Worm (Caenorhabditis elegans): ENCODE measurements around the gene Y57G11C.1147.

Gene Y57G11C.1147

DNA sequence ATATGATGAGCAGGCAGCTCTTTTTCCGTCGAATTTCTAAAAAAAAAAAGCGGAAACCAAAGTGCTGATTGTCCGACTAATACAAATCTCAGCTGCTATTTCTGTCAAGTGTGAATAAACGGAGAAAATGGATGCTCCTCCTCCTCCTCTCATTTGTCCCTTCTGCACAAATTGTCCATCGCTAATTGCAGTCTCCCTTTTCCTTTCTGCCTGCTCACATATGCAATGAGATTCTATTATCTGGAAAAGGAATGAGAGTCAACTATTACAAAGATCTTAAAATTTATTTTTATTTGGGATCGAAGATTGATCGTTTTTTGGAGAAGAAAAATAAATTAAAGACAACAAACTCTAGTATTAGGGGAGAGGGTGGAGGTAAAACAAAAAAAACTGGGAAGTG lies 25.0 kb upstream of the Y57G11C.1147 start:
- TF ChIP-seq nhr-85 (tag) (peak; percentile 13), aly-2 (tag; optimal IDR thresholded peaks at IDR 0.05) (peak; percentile 95), ama-1 (optimal IDR thresholded peaks at IDR 0.05) (peak; percentile 38), ztf-4 (tag; optimal IDR thresholded peaks at IDR 0.05) (peak; percentile 37), nhr-76 (tag; optimal IDR thresholded peaks at IDR 0.05) (no peak), efl-1 (optimal IDR thresholded peaks at IDR 0.05) (peak in 1 of 2 experiments; percentile 3), efl-1 (GFP tag; optimal IDR thresholded peaks at IDR 0.05 in 1 of 2) (no peak), elt-3 (tag; optimal IDR thresholded peaks at IDR 0.05) (peak in 1 of 6 experiments; percentile 2), nhr-90 (tag; optimal IDR thresholded peaks at IDR 0.05; ENCODE audit: poor library complexity) (peak; percentile 45), elt-2 (tag; optimal IDR thresholded peaks at IDR 0.05) (no peak), swsn-7 (tag; optimal IDR thresholded peaks at IDR 0.05) (peak; percentile 10), sptf-1 (tag; optimal IDR thresholded peaks at IDR 0.05) (no peak), lsy-2 (tag; optimal IDR thresholded peaks at IDR 0.05) (peak; percentile 18 to 25), nhr-71 (tag; optimal IDR thresholded peaks at IDR 0.05) (peak; percentile 38)

DNA sequence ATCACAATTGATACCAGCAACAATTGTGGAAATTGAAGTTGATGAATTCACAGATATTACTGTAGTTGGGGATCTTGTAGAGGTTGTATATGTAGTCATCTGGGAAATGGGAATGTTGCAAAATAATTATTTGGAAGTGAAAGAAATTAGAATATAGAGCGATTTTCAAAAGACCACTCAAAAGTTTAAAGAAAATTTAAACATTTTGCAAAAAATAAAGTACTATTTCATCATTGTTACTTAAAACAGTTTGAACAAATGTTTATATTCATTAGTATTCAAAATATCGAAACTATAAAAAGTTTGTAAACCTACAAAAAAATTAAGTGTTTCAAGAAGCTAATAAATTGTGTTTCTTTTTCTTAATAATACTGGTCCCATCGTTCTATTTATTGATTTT lies 19.0 kb upstream of the Y57G11C.1147 start, which contains the start of gene Y57G11C.46:
Gene Y57G11C.46, minus strand, starts transcription at position 101 of the 400 bp plus-strand sequence.
- no peak for TF ChIP-seq alr-1 (tag; optimal IDR thresholded peaks at IDR 0.05; ENCODE audit: borderline replicate concordance)
- TF ChIP-seq lin-14 (GFP tag; optimal IDR thresholded peaks at IDR 0.05), result no peak
- TF ChIP-seq nhr-11 (tag; optimal IDR thresholded peaks at IDR 0.05), result no peak
- no peak for TF ChIP-seq ama-1 (optimal IDR thresholded peaks at IDR 0.05)
- TF ChIP-seq aha-1 (tag; optimal IDR thresholded peaks at IDR 0.05), result no peak
- TF ChIP-seq sup-37 (GFP tag; optimal IDR thresholded peaks at IDR 0.05), result no peak
- no peak for TF ChIP-seq lsy-2 (tag; optimal IDR thresholded peaks at IDR 0.05)
- no peak for TF ChIP-seq C34B4.2 (tag; optimal IDR thresholded peaks at IDR 0.05)
- no peak for TF ChIP-seq hlh-17 (GFP tag; optimal IDR thresholded peaks at IDR 0.05; ENCODE audit: borderline replicate concordance)
- no peak for TF ChIP-seq nhr-28 (tag; optimal IDR thresholded peaks at IDR 0.05)

DNA sequence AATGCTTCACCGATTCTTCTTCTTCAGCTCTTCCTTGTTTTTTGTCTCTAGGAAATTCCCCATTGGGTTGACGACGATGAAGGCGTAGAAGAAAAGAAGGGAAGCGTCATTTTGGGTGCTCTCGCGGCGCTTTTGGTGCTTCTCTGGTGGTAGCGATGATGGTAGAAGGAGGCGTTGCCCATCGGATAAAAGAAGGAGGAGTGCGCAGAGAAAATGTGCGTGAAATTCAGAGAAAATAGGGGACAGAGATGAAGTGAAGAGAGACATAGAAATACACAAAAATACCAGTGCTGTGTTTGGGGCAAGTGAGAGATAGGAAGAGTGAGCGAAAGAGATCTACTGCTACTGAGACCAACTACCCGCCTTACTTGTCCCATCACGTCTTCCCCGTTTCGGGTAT lies 9.6 kb upstream of the Y57G11C.1147 start, which contains the start of gene oig-5:
Gene oig-5, plus strand, starts transcription at position 301 of the 400 bp plus-strand sequence.
- no peak for TF ChIP-seq F16B12.6 (tag; optimal IDR thresholded peaks at IDR 0.05)
- TF ChIP-seq dpl-1 (GFP tag; optimal IDR thresholded peaks at IDR 0.05), result no peak
- TF ChIP-seq ceh-63 (GFP tag; optimal IDR thresholded peaks at IDR 0.05), result no peak
- no peak for TF ChIP-seq rnt-1 (tag; optimal IDR thresholded peaks at IDR 0.05)
- TF ChIP-seq fkh-10 (GFP tag; optimal IDR thresholded peaks at IDR 0.05), result no peak
- peak; percentile 5 for TF ChIP-seq ceh-8 (GFP tag; optimal IDR thresholded peaks at IDR 0.05)
- no peak for TF ChIP-seq ceh-90 (tag; optimal IDR thresholded peaks at IDR 0.05)
- TF ChIP-seq C04F5.9 (tag; optimal IDR thresholded peaks at IDR 0.05), result no peak
- TF ChIP-seq nhr-90 (tag; optimal IDR thresholded peaks at IDR 0.05; ENCODE audit: poor library complexity), result no peak
- no peak for TF ChIP-seq lin-13 (GFP tag; optimal IDR thresholded peaks at IDR 0.05)
- no peak for TF ChIP-seq ets-5 (GFP tag; IDR thresholded peaks at IDR 0.05)
- no peak for TF ChIP-seq nhr-11 (tag; optimal IDR thresholded peaks at IDR 0.05)
- 0 out of 2 replicates have a peak, but pooled peaks have one; percentile 7 for TF ChIP-seq mab-9 (GFP tag; IDR thresholded peaks at IDR 0.05)

DNA sequence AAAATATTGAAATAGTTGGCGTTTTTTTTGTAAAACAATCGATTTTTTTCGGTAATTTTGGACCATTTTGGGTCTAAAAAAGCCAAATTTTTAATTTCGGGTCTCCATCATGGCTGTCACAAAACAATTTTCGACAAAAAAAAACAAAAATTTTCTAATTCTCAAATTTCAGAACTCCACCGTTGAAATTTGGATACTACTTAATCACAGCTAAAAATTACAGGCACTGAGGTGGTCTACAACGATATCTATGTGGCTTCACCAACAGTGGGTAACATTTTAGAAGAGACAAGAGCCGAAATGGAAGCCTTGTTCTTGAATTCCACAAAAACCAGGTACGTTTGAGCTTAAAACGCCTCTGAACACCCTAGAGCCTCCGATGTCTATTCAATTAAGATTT lies 5.0 kb upstream of the Y57G11C.1147 start, which contains the start of gene Y57G11C.1142:
Gene Y57G11C.1142, plus strand, starts transcription at position 301 of the 400 bp plus-strand sequence.
- TF ChIP-seq tbx-2 (tag; optimal IDR thresholded peaks at IDR 0.05) (no peak), ceh-88 (GFP tag; IDR thresholded peaks at IDR 0.05) (no peak), F16B12.6 (tag; optimal IDR thresholded peaks at IDR 0.05) (no peak), xbp-1 (tag; optimal IDR thresholded peaks at IDR 0.05) (no peak), snpc-4 (tag; optimal IDR thresholded peaks at IDR 0.05) (no peak), dpl-1 (GFP tag; optimal IDR thresholded peaks at IDR 0.05) (no peak), swsn-7 (tag; optimal IDR thresholded peaks at IDR 0.05) (no peak), unc-98 (GFP tag; IDR thresholded peaks at IDR 0.05) (no peak), nhr-90 (tag; optimal IDR thresholded peaks at IDR 0.05; ENCODE audit: poor library complexity) (no peak), fkh-10 (GFP tag; optimal IDR thresholded peaks at IDR 0.05) (no peak), ceh-8 (GFP tag; optimal IDR thresholded peaks at IDR 0.05) (no peak), snu-23 (GFP tag; optimal IDR thresholded peaks at IDR 0.05) (no peak), nhr-76 (tag; optimal IDR thresholded peaks at IDR 0.05) (no peak), pax-3 (tag; optimal IDR thresholded peaks at IDR 0.05) (no peak), aha-1 (tag; optimal IDR thresholded peaks at IDR 0.05) (no peak)

Measured in whole organism, L1 larva.